Worm (Caenorhabditis elegans) whole organism, midembryonic: ENCODE results near the gene algn-9.

Source experiments
- T22C8.4 ChIP-seq: fragments of 200-800 bp; sonication (Bioruptor generic); IDR thresholded peaks from 2 replicates; pipeline ENCODE4 v1.3.6; 2022; ENCODE audit warnings: missing genetic modification characterization, missing compliant biosample characterization
- cog-1 ChIP-seq: sonication (generic microtip); optimal IDR thresholded peaks from 2 replicates; lab custom pipeline; 2016; ENCODE audit warnings: missing genetic modification characterization, missing compliant biosample characterization
- flt-1 ChIP-seq: fragments of 200-800 bp; sonication (Bioruptor generic); IDR thresholded peaks from 2 replicates; pipeline ENCODE4 v1.3.6; 2022; ENCODE audit warnings: missing genetic modification characterization, missing compliant biosample characterization
- klf-2 ChIP-seq: fragments of 200-800 bp; sonication (Bioruptor generic); conservative IDR thresholded peaks from 2 replicates; pipeline ENCODE4 v1.3.6; 2022; ENCODE audit warnings: missing genetic modification reagents, missing genetic modification characterization, missing compliant biosample characterization
- med-1 ChIP-seq: sonication (generic microtip); optimal IDR thresholded peaks from 2 replicates; lab custom pipeline; 2017; ENCODE audit warnings: missing genetic modification characterization, mild to moderate bottlenecking, missing compliant biosample characterization, antibody characterized with exemption, missing genetic modification reagents; ENCODE audit not compliant: insufficient read depth
- ref-1 ChIP-seq: fragments of 200-800 bp; sonication (Bioruptor generic); conservative IDR thresholded peaks from 2 replicates; pipeline ENCODE4 v1.3.6; 2022; ENCODE audit warnings: missing genetic modification reagents, missing genetic modification characterization, missing compliant biosample characterization
- tab-1 ChIP-seq: fragments of 200-800 bp; sonication (Bioruptor generic); IDR thresholded peaks from 2 replicates; pipeline ENCODE4 v1.3.6; 2022; ENCODE audit warnings: missing genetic modification characterization, missing compliant biosample characterization
- ztf-23 ChIP-seq: fragments of 200-800 bp; sonication (Bioruptor generic); IDR thresholded peaks from 2 replicates; pipeline ENCODE4 v1.3.6; 2022; ENCODE audit warnings: missing genetic modification reagents, missing genetic modification characterization, missing compliant biosample characterization
- ztf-29 ChIP-seq: fragments of 200-800 bp; sonication (Bioruptor generic); IDR thresholded peaks from 2 replicates; pipeline ENCODE4 v1.3.6; 2022; ENCODE audit warnings: missing genetic modification reagents, missing genetic modification characterization, missing compliant biosample characterization

Gene algn-9

DNA sequence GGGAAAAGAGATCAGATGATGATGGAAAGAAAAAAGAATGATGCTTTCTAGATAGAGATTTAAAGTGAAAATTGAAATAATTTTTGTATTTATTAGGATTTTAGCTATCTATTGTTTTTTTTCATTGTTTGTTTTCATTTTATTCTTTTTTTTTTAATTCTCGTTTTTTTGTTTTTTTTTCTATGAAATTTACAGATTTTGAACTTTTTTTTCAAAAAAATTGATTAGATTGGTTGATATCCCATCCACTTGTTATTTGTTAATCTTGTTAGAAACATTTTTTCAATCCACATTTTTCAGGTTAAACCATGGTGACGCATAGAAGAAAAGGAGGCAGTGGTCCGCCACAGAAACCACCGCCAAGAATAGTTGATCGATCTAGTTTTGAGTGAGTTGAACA is at the start of gene algn-9:
algn-9 (plus strand) TSS at position 301 of the 400 bp plus-strand sequence.
- no peak for TF ChIP-seq flt-1 (GFP tag; lab: Robert Waterston, UW)
- TF ChIP-seq ztf-29 (GFP tag; lab: Robert Waterston, UW): no peak
- no peak for TF ChIP-seq T22C8.4 (GFP tag; lab: Robert Waterston, UW)
- TF ChIP-seq ref-1: no peak
- TF ChIP-seq klf-2: no peak

DNA sequence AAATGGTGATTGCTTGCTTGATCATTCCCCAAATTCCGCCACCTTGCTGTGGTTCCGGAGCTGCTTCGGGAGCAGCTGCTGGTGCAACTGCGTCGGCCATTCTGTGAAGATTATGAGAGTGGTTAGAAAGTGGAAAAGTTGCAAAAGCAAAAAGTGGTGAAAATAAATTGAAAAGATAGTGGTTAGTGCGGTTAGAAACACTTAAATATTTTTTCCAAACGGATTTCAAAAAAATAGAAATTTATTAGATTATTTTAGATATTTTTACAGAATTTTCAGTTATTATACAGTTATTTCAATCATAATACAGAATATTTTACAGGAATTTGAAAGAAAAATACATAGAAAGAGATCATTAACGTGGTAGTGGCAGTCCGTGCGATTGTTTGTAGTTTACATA is 46.6 kb upstream of the algn-9 start, which contains the start of gene R166.2:
R166.2 (minus strand) TSS at position 101 of the 400 bp plus-strand sequence.
- TF ChIP-seq klf-2 (no peak), flt-1 (GFP tag; lab: Robert Waterston, UW) (no peak), tab-1 (GFP tag; lab: Robert Waterston, UW) (no peak), med-1 (no peak), ztf-29 (GFP tag; lab: Robert Waterston, UW) (no peak), cog-1 (tag; lab: Kevin White, UChicago) (no peak), T22C8.4 (GFP tag; lab: Robert Waterston, UW) (no peak)

DNA sequence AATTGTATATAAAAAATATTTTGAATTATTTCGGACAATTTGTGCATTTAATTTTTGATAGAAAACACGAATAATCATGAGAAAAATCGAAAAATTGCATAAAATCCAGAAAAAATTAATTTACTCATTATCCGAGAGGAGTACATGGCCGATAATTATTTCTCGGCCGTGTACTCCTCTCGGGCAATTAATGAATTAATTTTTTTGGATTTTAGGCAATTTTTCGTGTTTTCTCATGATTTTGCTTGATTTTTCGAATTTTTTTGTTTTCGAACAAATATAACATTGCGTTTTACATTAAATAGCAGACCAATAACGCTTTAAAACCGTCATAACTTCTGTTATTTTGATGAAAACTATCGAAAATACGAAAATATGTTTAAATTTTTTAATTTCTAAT is 46.1 kb upstream of the algn-9 start:
- TF ChIP-seq T22C8.4 (GFP tag; lab: Robert Waterston, UW) (no peak), ztf-23 (GFP tag; lab: Robert Waterston, UW) (no peak), ztf-29 (GFP tag; lab: Robert Waterston, UW) (no peak), cog-1 (tag; lab: Kevin White, UChicago) (peak; percentile 38)

- no peak for TF ChIP-seq med-1
- no peak for TF ChIP-seq flt-1 (GFP tag; lab: Robert Waterston, UW)
These were observed 44.9 kb upstream of the algn-9 start, which contains the start of gene R166.3 for ce11 chrII:10539232-10539631. Gene R166.3 (minus strand): TSS chrII:10539332.

DNA sequence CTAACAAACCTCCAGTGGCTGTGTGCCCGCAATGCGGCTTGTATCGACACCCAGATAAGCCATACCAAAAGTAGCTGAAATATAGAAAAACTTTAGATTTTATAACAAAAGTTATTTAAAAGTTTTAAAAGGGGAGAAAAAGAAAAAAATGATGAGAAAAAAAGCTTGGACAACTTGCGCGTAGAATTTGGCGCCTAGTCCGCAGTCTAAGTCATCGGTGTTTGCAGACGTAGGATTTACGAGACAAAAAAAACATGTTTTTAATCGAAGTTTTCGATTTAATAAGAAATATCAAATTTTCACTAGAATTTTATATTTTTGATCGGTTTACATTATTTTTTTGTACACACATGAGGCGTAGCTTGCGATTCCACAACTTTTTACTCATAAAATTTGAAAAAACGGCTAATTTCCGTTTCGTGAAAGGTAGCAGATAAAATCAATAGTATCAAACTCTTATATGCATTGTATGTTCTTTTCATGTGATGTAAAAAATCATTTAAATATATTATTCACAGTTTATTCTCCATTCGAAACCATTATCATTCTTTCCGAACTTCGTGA is 42.1 kb upstream of the algn-9 start, which contains the start of gene pro-1:
pro-1 (minus strand) TSS at position 74 of the 564 bp plus-strand sequence.
- peak; percentile 53 for TF ChIP-seq cog-1 (tag; lab: Kevin White, UChicago)
- TF ChIP-seq flt-1 (GFP tag; lab: Robert Waterston, UW): peak; percentile 59; the same call in 1 of the 2 replicates
- TF ChIP-seq ztf-23 (GFP tag; lab: Robert Waterston, UW): no peak

ce11 chrII:10542654-10543456 is 41.3 kb upstream of the algn-9 start:
- TF ChIP-seq tab-1 (GFP tag; lab: Robert Waterston, UW): no peak
- TF ChIP-seq flt-1 (GFP tag; lab: Robert Waterston, UW): no peak
- no peak for TF ChIP-seq ztf-23 (GFP tag; lab: Robert Waterston, UW)
- no peak for TF ChIP-seq klf-2
- TF ChIP-seq med-1: no peak
- no peak for TF ChIP-seq cog-1 (tag; lab: Kevin White, UChicago)

- TF ChIP-seq ref-1 (no peak; the same call in 1 of the 2 replicates), T22C8.4 (GFP tag; lab: Robert Waterston, UW) (no peak), ztf-23 (GFP tag; lab: Robert Waterston, UW) (no peak)
These were observed 40.5 kb upstream of the algn-9 start for ce11 chrII:10543457-10544137.

DNA sequence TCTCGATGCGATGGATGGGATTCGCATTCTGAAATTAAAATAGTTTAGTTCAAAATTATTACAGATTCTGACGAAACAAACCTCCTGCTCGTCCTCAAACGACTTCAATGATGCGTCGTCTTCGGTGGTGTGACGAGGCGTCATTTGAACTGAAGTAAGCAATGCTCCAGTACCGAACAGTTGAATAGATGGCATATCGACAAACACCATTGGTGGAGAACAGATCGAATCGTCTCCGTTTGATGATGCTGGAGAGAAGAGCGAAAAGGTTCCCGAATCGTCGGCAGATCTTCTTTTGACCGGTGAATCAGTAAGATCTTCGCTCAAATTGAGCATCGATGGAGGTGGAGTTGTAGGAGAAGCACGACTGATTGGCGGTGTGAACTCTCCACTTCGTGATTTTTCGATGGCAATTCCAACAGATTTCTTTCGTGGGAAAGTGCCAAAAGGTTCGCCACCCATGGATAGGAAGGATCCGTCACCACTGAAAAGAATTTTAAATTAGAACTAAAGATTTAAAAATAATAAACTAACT is 39.7 kb upstream of the algn-9 start:
- TF ChIP-seq T22C8.4 (GFP tag; lab: Robert Waterston, UW) (0 out of 2 replicates have a peak, but pooled peaks have one; percentile 13), ztf-29 (GFP tag; lab: Robert Waterston, UW) (no peak), flt-1 (GFP tag; lab: Robert Waterston, UW) (no peak)

ce11 chrII:10545213-10545612 is 38.9 kb upstream of the algn-9 start:
- TF ChIP-seq ztf-23 (GFP tag; lab: Robert Waterston, UW) (no peak), ztf-29 (GFP tag; lab: Robert Waterston, UW) (no peak), med-1 (no peak), cog-1 (tag; lab: Kevin White, UChicago) (no peak), flt-1 (GFP tag; lab: Robert Waterston, UW) (peak; percentile 73), ref-1 (0 out of 2 replicates have a peak, but pooled peaks have one; percentile 12)

- TF ChIP-seq klf-2: no peak
- TF ChIP-seq tab-1 (GFP tag; lab: Robert Waterston, UW): no peak
- no peak for TF ChIP-seq ztf-29 (GFP tag; lab: Robert Waterston, UW)
- TF ChIP-seq cog-1 (tag; lab: Kevin White, UChicago): no peak
- no peak for TF ChIP-seq ztf-23 (GFP tag; lab: Robert Waterston, UW)
- TF ChIP-seq T22C8.4 (GFP tag; lab: Robert Waterston, UW): no peak
- no peak for TF ChIP-seq med-1
- no peak for TF ChIP-seq ref-1
- no peak for TF ChIP-seq flt-1 (GFP tag; lab: Robert Waterston, UW)
These were observed 38.0 kb upstream of the algn-9 start for ce11 chrII:10545924-10546783.
